Worm (Caenorhabditis elegans) whole organism, L4/young adult: ENCODE results near the gene R11G1.2.

ENCODE experiments used
- W03F9.2 ChIP-seq: fragments of 150-350 bp; optimal IDR thresholded peaks from 2 replicates; lab custom pipeline; 2014; ENCODE audit warnings: missing biosample characterization, missing genetic modification characterization
- dao-5 ChIP-seq: sonication (generic microtip); optimal IDR thresholded peaks from 2 replicates; lab custom pipeline; 2016; ENCODE audit warnings: missing genotype, missing genetic modification characterization, moderate library complexity, missing compliant biosample characterization
- him-1 ChIP-seq: sonication (generic microtip); optimal IDR thresholded peaks from 2 replicates; lab custom pipeline; 2016; ENCODE audit warnings: missing genotype, missing genetic modification reagents, missing genetic modification characterization, missing compliant biosample characterization

ce11 chrX:3671998-3672397 lies 21.6 kb downstream of the R11G1.2 start, which contains the start of gene C02F12.5:
- TF ChIP-seq him-1 (tag; lab: Kevin White, UChicago): no peak
- TF ChIP-seq dao-5 (tag; lab: Kevin White, UChicago): no peak
- no peak for TF ChIP-seq W03F9.2 (tag; lab: Kevin White, UChicago)
